Fruit fly (Drosophila melanogaster): ENCODE data around the gene Rrp40.

Gene Rrp40

dm6 chr2L:1727826-1728619 lies 509 bp upstream of the Rrp40 start (continued):
- TF ChIP-seq CG4282 (GFP tag; optimal IDR thresholded peaks at IDR 0.05) (peak; percentile 25), CG9876 (GFP tag; optimal IDR thresholded peaks at IDR 0.05) (peak; percentile 25), Ets65A (GFP tag) (peak; percentile 98), sc (optimal IDR thresholded peaks at IDR 0.05) (no peak), sc (GFP tag; optimal IDR thresholded peaks at IDR 0.05) (peak; percentile 96), zf30C (GFP tag; optimal IDR thresholded peaks at IDR 0.05) (peak; percentile 63), CG9215 (GFP tag; IDR thresholded peaks at IDR 0.05) (peak; percentile 97), CG9797 (GFP tag; optimal IDR thresholded peaks at IDR 0.05) (peak; percentile 49), CG10654 (GFP tag; optimal IDR thresholded peaks at IDR 0.05) (peak; percentile 93), CG6689 (GFP tag; IDR thresholded peaks at IDR 0.05) (peak; percentile 97), cas (GFP tag; IDR thresholded peaks at IDR 0.05) (peak; percentile 93), Opbp (GFP tag; IDR thresholded peaks at IDR 0.05; ENCODE audit: partially characterized antibody) (peak; percentile 56; the same call in 2 of the 3 replicates), Xbp1 (GFP tag; optimal IDR thresholded peaks at IDR 0.05) (peak; percentile 97), CG4617 (GFP tag; optimal IDR thresholded peaks at IDR 0.05; ENCODE audit: borderline replicate concordance) (peak; percentile 89), CG9437 (GFP tag; optimal IDR thresholded peaks at IDR 0.05) (peak; percentile 93), jigr1 (GFP tag; IDR thresholded peaks at IDR 0.05) (peak; percentile 91), CG11723 (GFP tag; optimal IDR thresholded peaks at IDR 0.05) (peak; percentile 98), tx (GFP tag; optimal IDR thresholded peaks at IDR 0.05) (peak; percentile 76), CG12155 (GFP tag; optimal IDR thresholded peaks at IDR 0.05) (peak; percentile 95), CG17361 (GFP tag; IDR thresholded peaks at IDR 0.05) (peak; percentile 92), Stat92E (GFP tag; optimal IDR thresholded peaks at IDR 0.05) (peak in 1 of 3 experiments; percentile 97), BtbVII (GFP tag; optimal IDR thresholded peaks at IDR 0.05) (peak; percentile 97), tup (GFP tag; optimal IDR thresholded peaks at IDR 0.05) (peak; percentile 90), Hmr (GFP tag; optimal IDR thresholded peaks at IDR 0.05) (peak; percentile 99), crc (GFP tag; optimal IDR thresholded peaks at IDR 0.05) (no peak), so (GFP tag; IDR thresholded peaks at IDR 0.05) (peak; percentile 97), lbe (GFP tag; optimal IDR thresholded peaks at IDR 0.05) (peak; percentile 96), CG8388 (GFP tag; optimal IDR thresholded peaks at IDR 0.05) (peak; percentile 97), CG30403 (GFP tag; optimal IDR thresholded peaks at IDR 0.05) (peak; percentile 97), CG5245 (GFP tag; optimal IDR thresholded peaks at IDR 0.05) (peak; percentile 91), CG18599 (GFP tag; optimal IDR thresholded peaks at IDR 0.05) (peak; percentile 99), aop (GFP tag; IDR thresholded peaks at IDR 0.05) (peak; percentile 81), corto (GFP tag; optimal IDR thresholded peaks at IDR 0.05) (peak; percentile 97), CG18476 (GFP tag; optimal IDR thresholded peaks at IDR 0.05) (peak; percentile 94), CrebB (tag; optimal IDR thresholded peaks at IDR 0.05) (peak; percentile 98), Chrac-16 (GFP tag; optimal IDR thresholded peaks at IDR 0.05) (peak; percentile 95), CG3726 (GFP tag; IDR thresholded peaks at IDR 0.05) (peak; percentile 88; the same call in 2 of the 3 replicates), sna (GFP tag; IDR thresholded peaks at IDR 0.05; ENCODE audit: partially characterized antibody) (peak; percentile 99), CG4730 (GFP tag; IDR thresholded peaks at IDR 0.05) (peak; percentile 91), bbx (GFP tag; IDR thresholded peaks at IDR 0.05; ENCODE audit: partially characterized antibody) (peak; percentile 78), CG15073 (GFP tag; optimal IDR thresholded peaks at IDR 0.05) (peak; percentile 65), CG10565 (GFP tag; optimal IDR thresholded peaks at IDR 0.05) (peak; percentile 64), CG14441 (GFP tag; IDR thresholded peaks at IDR 0.05) (peak; percentile 96), lmd (GFP tag; IDR thresholded peaks at IDR 0.05) (peak; percentile 98), Camta (GFP tag; optimal IDR thresholded peaks at IDR 0.05) (peak; percentile 81), sima (GFP tag; optimal IDR thresholded peaks at IDR 0.05) (peak; percentile 43), Blimp-1 (GFP tag; optimal IDR thresholded peaks at IDR 0.05) (peak; percentile 94), caup (GFP tag; optimal IDR thresholded peaks at IDR 0.05; ENCODE audit: severe bottlenecking) (peak; percentile 99), CG3163 (GFP tag; optimal IDR thresholded peaks at IDR 0.05) (peak; percentile 50)

Measured in whole organism, embryonic.